Fruit fly (Drosophila melanogaster): Measurements from ENCODE around the gene CG9555.

The CG9555 gene

DNA sequence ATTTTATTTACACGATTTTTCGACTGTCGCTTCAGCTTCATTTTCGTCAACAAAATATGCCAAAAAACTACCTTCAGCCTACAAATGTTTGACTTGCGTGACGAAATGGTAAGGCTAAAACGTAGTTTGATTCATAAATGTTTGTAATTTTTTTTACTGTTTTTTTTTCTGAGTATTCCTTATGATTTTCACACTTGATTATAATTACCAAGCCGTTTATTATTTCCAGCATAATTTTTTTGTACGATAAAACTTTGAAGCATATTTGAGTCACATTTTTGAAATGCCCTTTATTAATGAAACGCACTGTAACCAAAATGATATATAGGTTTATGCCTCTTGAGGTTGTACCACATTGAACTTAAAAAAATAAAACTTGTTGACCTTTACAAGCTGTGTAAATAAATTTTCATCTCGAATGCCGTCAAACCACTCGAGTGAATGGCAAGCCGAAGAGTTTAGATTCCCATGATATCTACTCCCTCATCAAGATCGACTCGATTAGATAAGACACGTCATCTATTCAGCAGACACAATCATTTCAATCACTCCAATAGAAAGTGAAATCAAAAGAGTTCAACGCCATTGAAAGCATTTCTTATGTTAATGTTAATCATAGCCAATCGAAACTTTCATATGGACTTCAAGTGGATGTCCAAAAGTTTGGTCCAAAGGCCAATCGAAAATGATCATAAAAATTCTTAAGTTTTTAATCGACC is 8.8 kb upstream of the CG9555 start (continued):
- TF ChIP-seq sc (optimal IDR thresholded peaks at IDR 0.05) (no peak), sc (GFP tag; optimal IDR thresholded peaks at IDR 0.05) (no peak), fd102C (GFP tag; optimal IDR thresholded peaks at IDR 0.05) (no peak), CG11695 (GFP tag; IDR thresholded peaks at IDR 0.05) (peak; percentile 94), NC2β (GFP tag; optimal IDR thresholded peaks at IDR 0.05) (no peak), CG15011 (GFP tag; optimal IDR thresholded peaks at IDR 0.05) (peak; percentile 17), CG9609 (GFP tag; optimal IDR thresholded peaks at IDR 0.05) (no peak), pan (optimal IDR thresholded peaks at IDR 0.05) (no peak), pan (GFP tag; optimal IDR thresholded peaks at IDR 0.05 in 1 of 2, IDR thresholded peaks at IDR 0.05 in 1 of 2) (peak in 1 of 2 experiments; percentile 60), CG13296 (GFP tag; optimal IDR thresholded peaks at IDR 0.05) (peak; percentile 63), pum (GFP tag; optimal IDR thresholded peaks at IDR 0.05) (no peak), Sox100B (GFP tag; optimal IDR thresholded peaks at IDR 0.05) (peak; percentile 53), row (GFP tag; IDR thresholded peaks at IDR 0.05) (peak; percentile 73), Six4 (GFP tag; optimal IDR thresholded peaks at IDR 0.05) (no peak), MBD-R2 (GFP tag; IDR thresholded peaks at IDR 0.05) (no peak), D19A (tag; optimal IDR thresholded peaks at IDR 0.05) (peak; percentile 1), B-H2 (GFP tag; optimal IDR thresholded peaks at IDR 0.05) (no peak), CG3838 (GFP tag; optimal IDR thresholded peaks at IDR 0.05) (peak; percentile 3), CG14965 (GFP tag; optimal IDR thresholded peaks at IDR 0.05; ENCODE audit: borderline replicate concordance) (no peak), Jarid2 (GFP tag; optimal IDR thresholded peaks at IDR 0.05) (no peak), Sin3A (optimal IDR thresholded peaks at IDR 0.05) (no peak), maf-S (GFP tag; optimal IDR thresholded peaks at IDR 0.05) (peak; percentile 44), Meics (GFP tag; optimal IDR thresholded peaks at IDR 0.05) (peak; percentile 69), CG3065 (GFP tag; optimal IDR thresholded peaks at IDR 0.05) (no peak), Antp (GFP tag; optimal IDR thresholded peaks at IDR 0.05) (peak; percentile 22), CG8359 (GFP tag; optimal IDR thresholded peaks at IDR 0.05; ENCODE audit: borderline replicate concordance) (no peak), pb (GFP tag; optimal IDR thresholded peaks at IDR 0.05) (peak; percentile 27), Hmr (GFP tag; optimal IDR thresholded peaks at IDR 0.05) (peak; percentile 49), CG12391 (tag; optimal IDR thresholded peaks at IDR 0.05) (peak; percentile 53), cg (GFP tag; optimal IDR thresholded peaks at IDR 0.05) (no peak), wor (GFP tag; IDR thresholded peaks at IDR 0.05) (no peak), sens-2 (GFP tag; IDR thresholded peaks at IDR 0.05) (0 out of 2 replicates have a peak, but pooled peaks have one; percentile 30), Hr78 (GFP tag; optimal IDR thresholded peaks at IDR 0.05) (peak in 1 of 2 experiments; percentile 67), CG4854 (GFP tag; optimal IDR thresholded peaks at IDR 0.05) (no peak), PHDP (tag; optimal IDR thresholded peaks at IDR 0.05) (peak; percentile 62), CG17829 (tag; optimal IDR thresholded peaks at IDR 0.05) (no peak), cato (GFP tag; optimal IDR thresholded peaks at IDR 0.05; ENCODE audit: borderline replicate concordance) (no peak), slp2 (GFP tag; optimal IDR thresholded peaks at IDR 0.05) (peak; percentile 29), CG43689 (GFP tag; IDR thresholded peaks at IDR 0.05) (no peak), lab (GFP tag; optimal IDR thresholded peaks at IDR 0.05) (peak; percentile 74), schlank (tag; optimal IDR thresholded peaks at IDR 0.05) (no peak), CG7839 (tag; optimal IDR thresholded peaks at IDR 0.05) (peak; percentile 71), Ada2b (GFP tag; IDR thresholded peaks at IDR 0.05) (no peak), nerfin-1 (tag; optimal IDR thresholded peaks at IDR 0.05) (peak; percentile 24), z (GFP tag; IDR thresholded peaks at IDR 0.05) (no peak), Pdp1 (GFP tag; optimal IDR thresholded peaks at IDR 0.05) (peak; percentile 8 to 23), CG17568 (GFP tag; optimal IDR thresholded peaks at IDR 0.05) (no peak), CG1602 (GFP tag; optimal IDR thresholded peaks at IDR 0.05) (peak; percentile 28), CG1024 (GFP tag; IDR thresholded peaks at IDR 0.05) (no peak), CG1832 (GFP tag; optimal IDR thresholded peaks at IDR 0.05) (no peak)

All from whole organism, embryonic.